Fruit fly (Drosophila melanogaster) whole organism, embryonic: ENCODE results near the gene Nthl1.

Experiments
- Atf-2 ChIP-seq: fragments of 200-800 bp; sonication (Bioruptor generic); optimal IDR thresholded peaks from 2 replicates; lab custom pipeline; 2016; ENCODE audit warnings: missing biosample characterization, missing genetic modification characterization
- B-H1 ChIP-seq: fragments of 200-800 bp; sonication (Bioruptor generic); IDR thresholded peaks from 3 replicates; pipeline ENCODE4 v1.3.6; 2022; ENCODE audit warnings: missing biosample characterization, missing genetic modification characterization
- CG11247 ChIP-seq: fragments of 200-800 bp; sonication (Bioruptor generic); IDR thresholded peaks from 2 replicates; pipeline ENCODE4 v1.3.6; 2022; ENCODE audit warnings: missing biosample characterization, missing genetic modification characterization
- CG11723 ChIP-seq: fragments of 200-800 bp; sonication (Bioruptor generic); optimal IDR thresholded peaks from 2 replicates; lab custom pipeline; 2017; ENCODE audit warnings: missing biosample characterization, mild to moderate bottlenecking, missing genetic modification characterization
- CG14965 ChIP-seq: fragments of 200-800 bp; sonication (Bioruptor generic); optimal IDR thresholded peaks from 2 replicates; lab custom pipeline; 2016; ENCODE audit warnings: missing biosample characterization, missing genetic modification characterization, borderline replicate concordance
- CG17385 ChIP-seq: fragments of 200-800 bp; sonication (Bioruptor generic); optimal IDR thresholded peaks from 3 replicates; lab custom pipeline; 2018; ENCODE audit warnings: missing biosample characterization, mild to moderate bottlenecking, missing genetic modification characterization
- CG18599 ChIP-seq: fragments of 200-800 bp; sonication (Bioruptor generic); optimal IDR thresholded peaks from 3 replicates; lab custom pipeline; 2017; ENCODE audit warnings: missing biosample characterization, missing genetic modification characterization, mild to moderate bottlenecking, moderate library complexity, missing genetic modification reagents
- CG34422 ChIP-seq: fragments of 200-800 bp; sonication (Bioruptor generic); IDR thresholded peaks from 3 replicates; pipeline ENCODE4 v1.3.6; 2022; ENCODE audit warnings: missing biosample characterization, missing genetic modification characterization
- CG4820 ChIP-seq: fragments of 200-800 bp; sonication (Bioruptor generic); optimal IDR thresholded peaks from 3 replicates; lab custom pipeline; 2016; ENCODE audit warnings: missing biosample characterization, missing genetic modification characterization
- CG5245 ChIP-seq: fragments of 200-800 bp; sonication (Bioruptor generic); optimal IDR thresholded peaks from 3 replicates; lab custom pipeline; 2016; ENCODE audit warnings: missing biosample characterization, missing genetic modification characterization
- CG7987 ChIP-seq: fragments of 200-800 bp; sonication (Bioruptor generic); optimal IDR thresholded peaks from 2 replicates; lab custom pipeline; 2018; ENCODE audit warnings: missing biosample characterization, mild to moderate bottlenecking, missing genetic modification characterization, moderate library complexity
- D19A ChIP-seq: fragments of 200-800 bp; optimal IDR thresholded peaks from 3 replicates; lab custom pipeline; 2019; ENCODE audit warnings: missing biosample characterization, mild to moderate bottlenecking, missing genetic modification characterization, moderate library complexity
- Dref ChIP-seq: fragments of 200-800 bp; sonication (Bioruptor generic); IDR thresholded peaks from 2 replicates; pipeline ENCODE4 v1.3.6; 2022; ENCODE audit warnings: missing biosample characterization, missing genetic modification characterization
- Fer1 ChIP-seq: fragments of 200-800 bp; sonication (Bioruptor generic); optimal IDR thresholded peaks from 2 replicates; lab custom pipeline; 2017; ENCODE audit warnings: missing biosample characterization, mild to moderate bottlenecking, missing genetic modification characterization
- Fer2 ChIP-seq: fragments of 200-800 bp; sonication (Bioruptor generic); optimal IDR thresholded peaks from 2 replicates; lab custom pipeline; 2018; ENCODE audit warnings: missing biosample characterization, mild to moderate bottlenecking, missing genetic modification characterization, moderate library complexity
- Hr3 ChIP-seq: fragments of 200-800 bp; sonication (Bioruptor generic); optimal IDR thresholded peaks from 3 replicates; lab custom pipeline; 2016; ENCODE audit warnings: missing biosample characterization, missing genetic modification characterization
- Hr39 ChIP-seq: fragments of >200 bp; optimal IDR thresholded peaks from 2 replicates; lab custom pipeline; 2017
- Lim3 ChIP-seq: fragments of 200-800 bp; sonication (Bioruptor generic); IDR thresholded peaks from 2 replicates; pipeline ENCODE4 v1.3.6; 2022; ENCODE audit warnings: missing biosample characterization, missing genetic modification characterization
- Meics ChIP-seq: fragments of 200-800 bp; sonication (Bioruptor generic); optimal IDR thresholded peaks from 2 replicates; lab custom pipeline; 2017; ENCODE audit warnings: missing biosample characterization, mild to moderate bottlenecking, missing genetic modification characterization
- Mrtf ChIP-seq: fragments of 200-800 bp; sonication (Bioruptor generic); IDR thresholded peaks from 3 replicates; pipeline ENCODE4 v1.3.6; 2022; ENCODE audit warnings: missing biosample characterization, missing genetic modification characterization
- Nf-YA ChIP-seq: fragments of 200-800 bp; sonication (Bioruptor generic); IDR thresholded peaks from 2 replicates; pipeline ENCODE4 v1.3.6; 2022; ENCODE audit warnings: missing biosample characterization, missing genetic modification characterization
- Ravus ChIP-seq: fragments of 200-800 bp; sonication (Bioruptor generic); IDR thresholded peaks from 2 replicates; pipeline ENCODE4 v1.3.6; 2022; ENCODE audit warnings: missing biosample characterization, missing genetic modification characterization
- Rfx ChIP-seq: fragments of 200-800 bp; sonication (Bioruptor generic); IDR thresholded peaks from 2 replicates; pipeline ENCODE4 v1.3.6; 2022; ENCODE audit warnings: missing biosample characterization, missing genetic modification characterization
- Sox102F ChIP-seq: fragments of 200-800 bp; sonication (Bioruptor generic); optimal IDR thresholded peaks from 2 replicates; lab custom pipeline; 2018; ENCODE audit warnings: missing biosample characterization, mild to moderate bottlenecking, missing genetic modification characterization, moderate library complexity
- ab ChIP-seq: fragments of 200-800 bp; sonication (Bioruptor generic); optimal IDR thresholded peaks from 2 replicates; lab custom pipeline; 2016; ENCODE audit warnings: missing biosample characterization, missing genetic modification characterization
- amos ChIP-seq: fragments of 200-800 bp; sonication (Bioruptor generic); IDR thresholded peaks from 2 replicates; pipeline ENCODE4 v1.3.6; 2022; ENCODE audit warnings: missing biosample characterization, missing genetic modification characterization; ENCODE audit not compliant: partially characterized antibody
- bsh ChIP-seq, 2 experiments: fragments of 200-800 bp; sonication (Bioruptor generic); optimal IDR thresholded peaks; 2 replicates each; lab custom pipeline; 2017 to 2018; ENCODE audit warnings: mild to moderate bottlenecking in 2 of 2, missing biosample characterization in 2 of 2, missing genetic modification characterization in 2 of 2, moderate library complexity in 1 of 2
- cad ChIP-seq: fragments of >200 bp; optimal IDR thresholded peaks from 2 replicates; lab custom pipeline; 2017; ENCODE audit warnings: missing biosample characterization, missing genetic modification characterization
- cato ChIP-seq: fragments of 200-800 bp; sonication (Bioruptor generic); optimal IDR thresholded peaks from 2 replicates; lab custom pipeline; 2016; ENCODE audit warnings: missing biosample characterization, missing genetic modification characterization, borderline replicate concordance
- caup ChIP-seq: fragments of 200-800 bp; sonication (Bioruptor generic); optimal IDR thresholded peaks from 3 replicates; lab custom pipeline; 2017; ENCODE audit warnings: missing biosample characterization, mild to moderate bottlenecking, missing genetic modification characterization, moderate library complexity; ENCODE audit not compliant: severe bottlenecking
- disco-r ChIP-seq: fragments of 200-800 bp; sonication (Bioruptor generic); optimal IDR thresholded peaks from 2 replicates; lab custom pipeline; 2016; ENCODE audit warnings: missing biosample characterization, missing genetic modification characterization
- ewg ChIP-seq: fragments of 200-800 bp; sonication (Bioruptor generic); optimal IDR thresholded peaks from 3 replicates; lab custom pipeline; 2017; ENCODE audit warnings: mild to moderate bottlenecking, missing biosample characterization, missing genetic modification reagents, missing genetic modification characterization
- exex ChIP-seq: fragments of 200-800 bp; sonication (Bioruptor generic); optimal IDR thresholded peaks from 4 replicates; lab custom pipeline; 2018; ENCODE audit warnings: missing biosample characterization, mild to moderate bottlenecking, missing genetic modification characterization, moderate library complexity
- fd96Cb ChIP-seq: fragments of 200-800 bp; sonication (Bioruptor generic); optimal IDR thresholded peaks from 2 replicates; lab custom pipeline; 2018; ENCODE audit warnings: missing biosample characterization, mild to moderate bottlenecking, missing genetic modification characterization, moderate library complexity
- gfzf ChIP-seq: fragments of 200-800 bp; sonication (Bioruptor generic); optimal IDR thresholded peaks from 2 replicates; lab custom pipeline; 2016; ENCODE audit warnings: missing biosample characterization, mild to moderate bottlenecking, missing genetic modification characterization, moderate library complexity
- grau ChIP-seq: fragments of 200-800 bp; optimal IDR thresholded peaks from 3 replicates; lab custom pipeline; 2019; ENCODE audit warnings: missing biosample characterization, mild to moderate bottlenecking, missing genetic modification characterization, moderate library complexity
- gt ChIP-seq: fragments of 200-800 bp; sonication (Bioruptor generic); IDR thresholded peaks from 2 replicates; pipeline ENCODE4 v1.3.6; 2022; ENCODE audit warnings: missing biosample characterization, missing genetic modification characterization
- ken ChIP-seq: fragments of 200-800 bp; sonication (Bioruptor generic); IDR thresholded peaks from 3 replicates; pipeline ENCODE4 v1.3.6; 2022; ENCODE audit warnings: missing biosample characterization, missing genetic modification characterization
- luna ChIP-seq: fragments of 200-800 bp; sonication (Bioruptor generic); optimal IDR thresholded peaks from 2 replicates; lab custom pipeline; 2016; ENCODE audit warnings: missing biosample characterization, missing genetic modification characterization
- nau ChIP-seq: fragments of 200-800 bp; sonication (Bioruptor generic); optimal IDR thresholded peaks from 3 replicates; lab custom pipeline; 2017; ENCODE audit warnings: missing biosample characterization, mild to moderate bottlenecking, missing genetic modification characterization, missing genetic modification reagents
- org-1 ChIP-seq: fragments of 200-800 bp; sonication (Bioruptor generic); optimal IDR thresholded peaks from 2 replicates; lab custom pipeline; 2017; ENCODE audit warnings: missing biosample characterization, missing genetic modification characterization
- p53 ChIP-seq: fragments of 200-800 bp; sonication (Bioruptor generic); optimal IDR thresholded peaks from 2 replicates; lab custom pipeline; 2016; ENCODE audit warnings: missing biosample characterization, missing genetic modification characterization
- pb ChIP-seq: fragments of 200-800 bp; sonication (Bioruptor generic); optimal IDR thresholded peaks from 3 replicates; lab custom pipeline; 2016; ENCODE audit warnings: missing biosample characterization, missing genetic modification characterization
- pita ChIP-seq: fragments of 200-800 bp; sonication (Bioruptor generic); optimal IDR thresholded peaks from 2 replicates; lab custom pipeline; 2017; ENCODE audit warnings: missing biosample characterization, mild to moderate bottlenecking, missing genetic modification characterization
- pzg ChIP-seq: fragments of 200-800 bp; sonication (Bioruptor generic); optimal IDR thresholded peaks from 3 replicates; lab custom pipeline; 2018; ENCODE audit warnings: missing biosample characterization, mild to moderate bottlenecking, missing genetic modification characterization, moderate library complexity
- sd ChIP-seq: fragments of 200-800 bp; sonication (Bioruptor generic); optimal IDR thresholded peaks from 3 replicates; lab custom pipeline; 2018; ENCODE audit warnings: missing biosample characterization, mild to moderate bottlenecking, missing genetic modification characterization, moderate library complexity
- shn ChIP-seq: fragments of 200-800 bp; sonication (Bioruptor generic); optimal IDR thresholded peaks from 3 replicates; lab custom pipeline; 2016; ENCODE audit warnings: missing biosample characterization, missing genetic modification characterization
- stwl ChIP-seq: fragments of 200-800 bp; sonication (Bioruptor generic); optimal IDR thresholded peaks from 3 replicates; lab custom pipeline; 2018; ENCODE audit warnings: missing biosample characterization, mild to moderate bottlenecking, missing genetic modification characterization, moderate library complexity
- tap ChIP-seq: fragments of 200-800 bp; optimal IDR thresholded peaks from 3 replicates; lab custom pipeline; 2019; ENCODE audit warnings: missing biosample characterization, mild to moderate bottlenecking, missing genetic modification characterization, moderate library complexity
- tgo ChIP-seq: fragments of 200-800 bp; sonication (Bioruptor generic); IDR thresholded peaks from 3 replicates; pipeline ENCODE4 v1.3.6; 2022; ENCODE audit warnings: missing biosample characterization, missing genetic modification characterization
- trem ChIP-seq: fragments of 200-800 bp; optimal IDR thresholded peaks from 3 replicates; lab custom pipeline; 2019; ENCODE audit warnings: missing biosample characterization, mild to moderate bottlenecking, missing genetic modification characterization, moderate library complexity
- z ChIP-seq: fragments of 200-800 bp; sonication (Bioruptor generic); IDR thresholded peaks from 3 replicates; pipeline ENCODE4 v1.3.6; 2022; ENCODE audit warnings: missing biosample characterization, missing genetic modification characterization

Nthl1 gene

DNA sequence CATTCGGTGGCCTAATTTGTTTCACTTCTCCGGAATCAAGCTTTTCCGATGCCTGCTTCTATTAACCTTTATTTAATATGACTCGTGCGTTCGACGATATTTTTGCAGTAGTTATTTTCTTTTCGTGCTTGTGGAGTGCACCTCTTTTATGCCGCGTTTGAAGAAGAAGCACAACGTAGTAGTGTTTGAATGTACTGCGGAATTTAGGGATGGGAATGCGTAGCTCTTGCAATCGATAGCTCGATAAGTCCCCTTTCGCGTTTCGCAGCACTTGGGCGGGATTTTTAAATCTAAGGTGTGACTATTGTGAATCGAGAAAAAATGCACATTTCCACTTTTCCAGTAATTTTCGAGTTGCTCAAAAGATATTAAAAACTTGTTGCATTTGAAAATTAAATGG is 8.9 kb downstream of the Nthl1 start, which contains the start of the genes CG43739 and sky (continued):
- TF ChIP-seq nau (GFP tag; lab: Kevin White, UChicago): no peak
- TF ChIP-seq Dref (GFP tag; lab: Robert Waterston, UW): peak; percentile 94
- peak; percentile 59 for TF ChIP-seq Rfx (GFP tag; lab: Robert Waterston, UW)
- TF ChIP-seq p53 (GFP tag; lab: Kevin White, UChicago): no peak
- TF ChIP-seq Meics (GFP tag; lab: Kevin White, UChicago): no peak
- TF ChIP-seq bsh (GFP tag; optimal IDR thresholded peaks at IDR 0.05; lab: Kevin White, UChicago): no peak
- TF ChIP-seq CG5245: no peak
- TF ChIP-seq D19A (tag; lab: Kevin White, UChicago): no peak
- no peak for TF ChIP-seq tap (tag; lab: Kevin White, UChicago)
- TF ChIP-seq ab (GFP tag; lab: Kevin White, UChicago): no peak
- TF ChIP-seq caup (GFP tag; lab: Kevin White, UChicago): no peak
- TF ChIP-seq gfzf (GFP tag; lab: Kevin White, UChicago): peak; percentile 41
- TF ChIP-seq CG14965 (GFP tag; lab: Kevin White, UChicago): no peak
- peak; percentile 37 for TF ChIP-seq shn (GFP tag; lab: Kevin White, UChicago)
- no peak for TF ChIP-seq B-H1 (GFP tag; lab: Robert Waterston, UW)
- TF ChIP-seq pita (GFP tag; lab: Kevin White, UChicago): no peak
- TF ChIP-seq CG18599 (GFP tag; lab: Kevin White, UChicago): peak; percentile 5
- TF ChIP-seq Fer1 (GFP tag; lab: Kevin White, UChicago): peak; percentile 6
- no peak for TF ChIP-seq CG11723
- TF ChIP-seq pb (GFP tag; lab: Kevin White, UChicago): no peak
- TF ChIP-seq fd96Cb: no peak
- TF ChIP-seq ken: no peak
- TF ChIP-seq z (GFP tag; lab: Robert Waterston, UW): no peak
- peak; percentile 88 for TF ChIP-seq pzg (GFP tag; lab: Kevin White, UChicago)
- no peak for TF ChIP-seq disco-r (GFP tag; lab: Kevin White, UChicago)
- TF ChIP-seq Sox102F (GFP tag; lab: Kevin White, UChicago): no peak
- TF ChIP-seq Hr3: no peak
- no peak for TF ChIP-seq Lim3
- no peak for TF ChIP-seq CG7987 (GFP tag; lab: Kevin White, UChicago)
- TF ChIP-seq sd (tag; lab: Kevin White, UChicago): peak; percentile 100
- TF ChIP-seq luna (GFP tag; lab: Kevin White, UChicago): no peak
- peak; percentile 35 for TF ChIP-seq ewg (GFP tag; lab: Kevin White, UChicago)
- peak; percentile 35; the same call in 1 of the 3 replicates for TF ChIP-seq tgo (GFP tag; lab: Robert Waterston, UW)
- TF ChIP-seq amos (GFP tag; lab: Robert Waterston, UW): peak; percentile 91
- TF ChIP-seq CG17385: peak; percentile 97
- no peak for TF ChIP-seq org-1
- TF ChIP-seq trem: peak; percentile 52
- TF ChIP-seq cato: no peak
- TF ChIP-seq CG34422 (GFP tag; lab: Robert Waterston, UW): peak; percentile 54; the same call in 1 of the 3 replicates
- peak; percentile 7 for TF ChIP-seq CG4820 (GFP tag; lab: Kevin White, UChicago)
- TF ChIP-seq stwl (tag; lab: Kevin White, UChicago): peak; percentile 52
- peak; percentile 12; the same call in 1 of the 3 replicates for TF ChIP-seq Mrtf (GFP tag; lab: Robert Waterston, UW)
- TF ChIP-seq cad: no peak
- peak; percentile 1 for TF ChIP-seq grau
- no peak for TF ChIP-seq Fer2 (tag; lab: Kevin White, UChicago)
- peak; percentile 15 for TF ChIP-seq Atf-2 (GFP tag; lab: Kevin White, UChicago)
- TF ChIP-seq CG11247 (GFP tag; lab: Robert Waterston, UW): 0 out of 2 replicates have a peak, but pooled peaks have one; percentile 51
- no peak for TF ChIP-seq Nf-YA (GFP tag; lab: Robert Waterston, UW)
- TF ChIP-seq exex (tag; lab: Kevin White, UChicago): no peak
- TF ChIP-seq gt: no peak
- no peak for TF ChIP-seq Ravus
- no peak for TF ChIP-seq Hr39
